Fruit fly (Drosophila melanogaster): ENCODE data around the gene Zaf1.

Gene Zaf1

dm6 chr3R:11581340-11582252, 43.8 kb downstream of the Zaf1 start, which contains the start of gene wkd:
wkd (plus strand) TSS chr3R:11581576.
- TF ChIP-seq CG14711 (tag; optimal IDR thresholded peaks at IDR 0.05) (no peak), CG5204 (GFP tag; optimal IDR thresholded peaks at IDR 0.05) (no peak), CG11617 (GFP tag; optimal IDR thresholded peaks at IDR 0.05) (peak; percentile 7), Mnt (GFP tag; optimal IDR thresholded peaks at IDR 0.05) (peak; percentile 7), Crg-1 (GFP tag; optimal IDR thresholded peaks at IDR 0.05) (no peak), CG33017 (tag; optimal IDR thresholded peaks at IDR 0.05) (no peak), ovo (GFP tag; optimal IDR thresholded peaks at IDR 0.05) (peak; percentile 10), tj (GFP tag; optimal IDR thresholded peaks at IDR 0.05) (no peak), cnc (optimal IDR thresholded peaks at IDR 0.05) (no peak), cic (GFP tag; optimal IDR thresholded peaks at IDR 0.05) (peak; percentile 31), CG7045 (GFP tag; optimal IDR thresholded peaks at IDR 0.05) (no peak), kay (GFP tag; ENCODE audit: borderline replicate concordance) (no peak), toe (GFP tag; optimal IDR thresholded peaks at IDR 0.05) (no peak), bab1 (GFP tag; optimal IDR thresholded peaks at IDR 0.05) (peak; percentile 55), Hr96 (GFP tag; optimal IDR thresholded peaks at IDR 0.05) (no peak), Clk (GFP tag; optimal IDR thresholded peaks at IDR 0.05) (no peak), CG1620 (GFP tag; optimal IDR thresholded peaks at IDR 0.05) (peak; percentile 50), pad (GFP tag; optimal IDR thresholded peaks at IDR 0.05) (peak; percentile 60), CG12768 (GFP tag; optimal IDR thresholded peaks at IDR 0.05) (no peak), CG7101 (tag; optimal IDR thresholded peaks at IDR 0.05) (no peak)

- TF ChIP-seq CG7101 (tag; optimal IDR thresholded peaks at IDR 0.05) (no peak), cic (GFP tag; optimal IDR thresholded peaks at IDR 0.05) (no peak), kay (GFP tag; ENCODE audit: borderline replicate concordance) (no peak), Crg-1 (GFP tag; optimal IDR thresholded peaks at IDR 0.05) (no peak), CG33017 (tag; optimal IDR thresholded peaks at IDR 0.05) (no peak), bab1 (GFP tag; optimal IDR thresholded peaks at IDR 0.05) (no peak), tj (GFP tag; optimal IDR thresholded peaks at IDR 0.05) (no peak), CG7045 (GFP tag; optimal IDR thresholded peaks at IDR 0.05) (no peak), Hr96 (GFP tag; optimal IDR thresholded peaks at IDR 0.05) (no peak), ovo (GFP tag; optimal IDR thresholded peaks at IDR 0.05) (no peak), pad (GFP tag; optimal IDR thresholded peaks at IDR 0.05) (no peak), cnc (optimal IDR thresholded peaks at IDR 0.05) (no peak), CG1620 (GFP tag; optimal IDR thresholded peaks at IDR 0.05) (no peak), CG11617 (GFP tag; optimal IDR thresholded peaks at IDR 0.05) (no peak), Mnt (GFP tag; optimal IDR thresholded peaks at IDR 0.05) (no peak), toe (GFP tag; optimal IDR thresholded peaks at IDR 0.05) (no peak), CG5204 (GFP tag; optimal IDR thresholded peaks at IDR 0.05) (no peak), Clk (GFP tag; optimal IDR thresholded peaks at IDR 0.05) (no peak), CG12768 (GFP tag; optimal IDR thresholded peaks at IDR 0.05) (no peak)
Observed at dm6 chr3R:11578645-11579044, 46.8 kb downstream of the Zaf1 start, which contains the start of the genes CG6790 and CG5342. CG6790 (minus strand) TSS chr3R:11578745. CG5342 (plus strand) TSS chr3R:11578826.

Data from whole organism, adult.